Fruit fly (Drosophila melanogaster): Measurements from ENCODE around the gene CG13038.

dm6 chr3L:16339463-16339862, 11.8 kb upstream of the CG13038 start:
- no peak for TF ChIP-seq insv (optimal IDR thresholded peaks at IDR 0.05)
- TF ChIP-seq Sin3A (optimal IDR thresholded peaks at IDR 0.05): no peak
- TF ChIP-seq h (optimal IDR thresholded peaks at IDR 0.05): no peak
- TF ChIP-seq ttk (optimal IDR thresholded peaks at IDR 0.05): no peak
- TF ChIP-seq Myc (optimal IDR thresholded peaks at IDR 0.05): no peak
- TF ChIP-seq psq (optimal IDR thresholded peaks at IDR 0.05): no peak

Measured in Kc167 (cell line).